Fruit fly (Drosophila melanogaster) whole organism, embryonic: ENCODE results near the gene CG17470.

Experiments
- CG1024 ChIP-seq: fragments of 200-800 bp; sonication (Bioruptor generic); IDR thresholded peaks from 2 replicates; pipeline ENCODE4 v1.3.6; 2022; ENCODE audit warnings: missing biosample characterization, missing genetic modification characterization
- CG11085 ChIP-seq: fragments of 200-800 bp; sonication (Bioruptor generic); IDR thresholded peaks from 2 replicates; pipeline ENCODE4 v1.3.6; 2022; ENCODE audit warnings: missing biosample characterization, missing genetic modification characterization
- CG14965 ChIP-seq: fragments of 200-800 bp; sonication (Bioruptor generic); optimal IDR thresholded peaks from 2 replicates; lab custom pipeline; 2016; ENCODE audit warnings: missing biosample characterization, missing genetic modification characterization, borderline replicate concordance
- CG15269 ChIP-seq: fragments of 200-800 bp; sonication (Bioruptor generic); optimal IDR thresholded peaks from 2 replicates; lab custom pipeline; 2018; ENCODE audit warnings: missing biosample characterization, mild to moderate bottlenecking, missing genetic modification characterization, moderate library complexity
- CG18619 ChIP-seq: fragments of 200-800 bp; sonication (Bioruptor generic); optimal IDR thresholded peaks from 3 replicates; lab custom pipeline; 2017; ENCODE audit warnings: missing biosample characterization, mild to moderate bottlenecking, missing genetic modification characterization
- CG18764 ChIP-seq: fragments of 200-800 bp; sonication (Bioruptor generic); optimal IDR thresholded peaks from 3 replicates; lab custom pipeline; 2016; ENCODE audit warnings: missing biosample characterization, missing genetic modification characterization
- CG2116 ChIP-seq: fragments of 200-800 bp; sonication (Bioruptor generic); optimal IDR thresholded peaks from 3 replicates; lab custom pipeline; 2018; ENCODE audit warnings: missing biosample characterization, mild to moderate bottlenecking, missing genetic modification characterization
- CG3847 ChIP-seq: fragments of 200-800 bp; sonication (Bioruptor generic); IDR thresholded peaks from 2 replicates; pipeline ENCODE4 v1.3.6; 2022; ENCODE audit warnings: missing biosample characterization, missing genetic modification characterization
- CG3995 ChIP-seq: fragments of 200-800 bp; sonication (Bioruptor generic); optimal IDR thresholded peaks from 3 replicates; lab custom pipeline; 2016; ENCODE audit warnings: missing biosample characterization, missing genetic modification characterization
- CG4617 ChIP-seq: fragments of 200-800 bp; sonication (Bioruptor generic); optimal IDR thresholded peaks from 3 replicates; lab custom pipeline; 2016; ENCODE audit warnings: missing biosample characterization, missing genetic modification characterization, borderline replicate concordance
- CG6654 ChIP-seq: fragments of 200-800 bp; sonication (Bioruptor generic); optimal IDR thresholded peaks from 2 replicates; lab custom pipeline; 2017; ENCODE audit warnings: missing biosample characterization, mild to moderate bottlenecking, missing genetic modification characterization
- CG6791 ChIP-seq: fragments of 200-800 bp; sonication (Bioruptor generic); IDR thresholded peaks from 3 replicates; pipeline ENCODE4 v1.3.6; 2022; ENCODE audit warnings: missing biosample characterization, missing genetic modification characterization; ENCODE audit not compliant: partially characterized antibody
- CG9727 ChIP-seq: fragments of 200-800 bp; sonication (Bioruptor generic); optimal IDR thresholded peaks from 3 replicates; lab custom pipeline; 2017; ENCODE audit warnings: missing biosample characterization, mild to moderate bottlenecking, missing genetic modification characterization
- Dip3 ChIP-seq: fragments of 200-800 bp; sonication (Bioruptor generic); optimal IDR thresholded peaks from 3 replicates; lab custom pipeline; 2016; ENCODE audit warnings: missing biosample characterization, missing genetic modification characterization
- E2f2 ChIP-seq: fragments of 200-800 bp; sonication (Bioruptor generic); IDR thresholded peaks from 2 replicates; pipeline ENCODE4 v1.3.6; 2022; ENCODE audit warnings: missing biosample characterization, missing genetic modification characterization
- Gug ChIP-seq: fragments of 200-800 bp; sonication (Bioruptor generic); IDR thresholded peaks from 4 replicates; pipeline ENCODE4 v1.3.6; 2022; ENCODE audit warnings: missing biosample characterization, missing genetic modification characterization
- HLH54F ChIP-seq: fragments of 200-800 bp; sonication (Bioruptor generic); optimal IDR thresholded peaks from 3 replicates; lab custom pipeline; 2016; ENCODE audit warnings: missing biosample characterization, missing genetic modification characterization
- HLHmδ ChIP-seq: fragments of 200-800 bp; sonication (Bioruptor generic); optimal IDR thresholded peaks from 2 replicates; lab custom pipeline; 2018; ENCODE audit warnings: missing biosample characterization, mild to moderate bottlenecking, missing genetic modification characterization, moderate library complexity
- Mes4 ChIP-seq: fragments of 200-800 bp; sonication (Bioruptor generic); optimal IDR thresholded peaks from 2 replicates; lab custom pipeline; 2016; ENCODE audit warnings: missing biosample characterization, missing genetic modification characterization
- Oaz ChIP-seq: fragments of 200-800 bp; sonication (Bioruptor generic); IDR thresholded peaks from 2 replicates; pipeline ENCODE4 v1.3.6; 2022; ENCODE audit warnings: missing biosample characterization, missing genetic modification characterization
- Rfx ChIP-seq: fragments of 200-800 bp; sonication (Bioruptor generic); IDR thresholded peaks from 2 replicates; pipeline ENCODE4 v1.3.6; 2022; ENCODE audit warnings: missing biosample characterization, missing genetic modification characterization
- Rx ChIP-seq: fragments of 200-800 bp; sonication (Bioruptor generic); IDR thresholded peaks from 2 replicates; pipeline ENCODE4 v1.3.6; 2022; ENCODE audit warnings: missing biosample characterization, missing genetic modification characterization
- Stat92E ChIP-seq, 3 experiments: fragments of >200 bp in 2 of 3; fragments of 200-800 bp in 1 of 3; sonication (Bioruptor generic) in 1 of 3; optimal IDR thresholded peaks; 2 replicates each; lab custom pipeline; 2017 to 2019; ENCODE audit warnings: missing biosample characterization in 3 of 3, missing genetic modification characterization in 3 of 3, mild to moderate bottlenecking in 1 of 3, moderate library complexity in 1 of 3
- Xrp1 ChIP-seq: fragments of 200-800 bp; sonication (Bioruptor generic); IDR thresholded peaks from 2 replicates; pipeline ENCODE4 v1.3.6; 2022; ENCODE audit warnings: missing biosample characterization, missing genetic modification characterization
- YL-1 ChIP-seq: fragments of 200-800 bp; sonication (Bioruptor generic); optimal IDR thresholded peaks from 3 replicates; lab custom pipeline; 2017; ENCODE audit warnings: missing biosample characterization, mild to moderate bottlenecking, missing genetic modification characterization
- abd-A ChIP-seq: fragments of 200-800 bp; sonication (Bioruptor generic); optimal IDR thresholded peaks from 3 replicates; lab custom pipeline; 2019; ENCODE audit warnings: missing biosample characterization, mild to moderate bottlenecking, missing genetic modification characterization, moderate library complexity
- ash1 ChIP-seq: fragments of 200-800 bp; sonication (Bioruptor generic); optimal IDR thresholded peaks from 2 replicates; lab custom pipeline; 2018; ENCODE audit warnings: missing biosample characterization, mild to moderate bottlenecking, missing genetic modification characterization
- bbx ChIP-seq: fragments of 200-800 bp; sonication (Bioruptor generic); IDR thresholded peaks from 2 replicates; pipeline ENCODE4 v1.3.6; 2022; ENCODE audit warnings: missing biosample characterization, missing genetic modification characterization; ENCODE audit not compliant: partially characterized antibody
- bowl ChIP-seq: fragments of 200-800 bp; sonication (Bioruptor generic); IDR thresholded peaks from 2 replicates; pipeline ENCODE4 v1.3.6; 2022; ENCODE audit warnings: missing biosample characterization, missing genetic modification characterization
- chm ChIP-seq: fragments of 200-800 bp; sonication (Bioruptor generic); IDR thresholded peaks from 2 replicates; pipeline ENCODE4 v1.3.6; 2022; ENCODE audit warnings: missing biosample characterization, missing genetic modification characterization
- chn ChIP-seq: fragments of 200-800 bp; sonication (Bioruptor generic); optimal IDR thresholded peaks from 2 replicates; lab custom pipeline; 2016; ENCODE audit warnings: missing biosample characterization, missing genetic modification characterization
- dati ChIP-seq: fragments of 200-800 bp; sonication (Bioruptor generic); IDR thresholded peaks from 2 replicates; pipeline ENCODE4 v1.3.6; 2022; ENCODE audit warnings: missing biosample characterization, missing genetic modification characterization
- dpn ChIP-seq, 2 experiments: fragments of 200-800 bp; sonication (Bioruptor generic); optimal IDR thresholded peaks; 3 replicates each; lab custom pipeline; 2016; ENCODE audit warnings: missing biosample characterization in 2 of 2, missing genetic modification characterization in 2 of 2
- dysf ChIP-seq: fragments of 200-800 bp; sonication (Bioruptor generic); IDR thresholded peaks from 3 replicates; pipeline ENCODE4 v1.3.6; 2022; ENCODE audit warnings: missing biosample characterization, missing genetic modification characterization
- eyg ChIP-seq: fragments of 200-800 bp; sonication (Bioruptor generic); optimal IDR thresholded peaks from 3 replicates; lab custom pipeline; 2016; ENCODE audit warnings: missing biosample characterization, missing genetic modification characterization
- gcm ChIP-seq: fragments of 200-800 bp; sonication (Bioruptor generic); optimal IDR thresholded peaks from 2 replicates; lab custom pipeline; 2019; ENCODE audit warnings: missing biosample characterization, mild to moderate bottlenecking, missing genetic modification characterization, moderate library complexity
- grn ChIP-seq: fragments of 200-800 bp; sonication (Bioruptor generic); optimal IDR thresholded peaks from 3 replicates; lab custom pipeline; 2017; ENCODE audit warnings: missing biosample characterization, missing genetic modification characterization
- hb ChIP-seq: fragments of 200-800 bp; sonication (Bioruptor generic); IDR thresholded peaks from 3 replicates; pipeline ENCODE4 v1.3.6; 2022; ENCODE audit warnings: missing biosample characterization, missing genetic modification characterization; ENCODE audit not compliant: partially characterized antibody
- hbn ChIP-seq: fragments of 200-800 bp; sonication (Bioruptor generic); IDR thresholded peaks from 2 replicates; pipeline ENCODE4 v1.3.6; 2022; ENCODE audit warnings: missing biosample characterization, missing genetic modification characterization; ENCODE audit not compliant: partially characterized antibody
- her ChIP-seq: fragments of 200-800 bp; sonication (Bioruptor generic); optimal IDR thresholded peaks from 2 replicates; lab custom pipeline; 2016; ENCODE audit warnings: missing biosample characterization, missing genetic modification characterization
- hth ChIP-seq: fragments of >200 bp; optimal IDR thresholded peaks from 2 replicates; lab custom pipeline; 2017; ENCODE audit warnings: inconsistent platforms
- jing ChIP-seq: fragments of 200-800 bp; sonication (Bioruptor generic); optimal IDR thresholded peaks from 2 replicates; lab custom pipeline; 2018; ENCODE audit warnings: missing biosample characterization, mild to moderate bottlenecking, missing genetic modification characterization
- kay ChIP-seq: fragments of 200-800 bp; sonication (Bioruptor generic); optimal IDR thresholded peaks from 2 replicates; lab custom pipeline; 2016; ENCODE audit warnings: missing biosample characterization, missing genetic modification characterization
- lilli ChIP-seq: fragments of 200-800 bp; sonication (Bioruptor generic); optimal IDR thresholded peaks from 3 replicates; lab custom pipeline; 2016; ENCODE audit warnings: missing biosample characterization, missing genetic modification characterization
- oc ChIP-seq: fragments of 200-800 bp; sonication (Bioruptor generic); optimal IDR thresholded peaks from 2 replicates; lab custom pipeline; 2018; ENCODE audit warnings: missing biosample characterization, mild to moderate bottlenecking, missing genetic modification characterization, moderate library complexity
- onecut ChIP-seq: fragments of 200-800 bp; sonication (Bioruptor generic); IDR thresholded peaks from 2 replicates; pipeline ENCODE4 v1.3.6; 2022; ENCODE audit warnings: missing biosample characterization, missing genetic modification characterization
- peb ChIP-seq: fragments of 200-800 bp; sonication (Bioruptor generic); IDR thresholded peaks from 2 replicates; pipeline ENCODE4 v1.3.6; 2022; ENCODE audit warnings: missing biosample characterization, missing genetic modification characterization
- sd ChIP-seq: fragments of 200-800 bp; sonication (Bioruptor generic); optimal IDR thresholded peaks from 3 replicates; lab custom pipeline; 2018; ENCODE audit warnings: missing biosample characterization, mild to moderate bottlenecking, missing genetic modification characterization, moderate library complexity
- stwl ChIP-seq: fragments of 200-800 bp; sonication (Bioruptor generic); optimal IDR thresholded peaks from 3 replicates; lab custom pipeline; 2018; ENCODE audit warnings: missing biosample characterization, mild to moderate bottlenecking, missing genetic modification characterization, moderate library complexity
- tin ChIP-seq: fragments of 200-800 bp; sonication (Bioruptor generic); optimal IDR thresholded peaks from 3 replicates; lab custom pipeline; 2016; ENCODE audit warnings: missing biosample characterization, missing genetic modification characterization
- tx ChIP-seq: fragments of 200-800 bp; sonication (Bioruptor generic); optimal IDR thresholded peaks from 2 replicates; lab custom pipeline; 2016; ENCODE audit warnings: missing biosample characterization, missing genetic modification characterization

CG17470 gene

DNA sequence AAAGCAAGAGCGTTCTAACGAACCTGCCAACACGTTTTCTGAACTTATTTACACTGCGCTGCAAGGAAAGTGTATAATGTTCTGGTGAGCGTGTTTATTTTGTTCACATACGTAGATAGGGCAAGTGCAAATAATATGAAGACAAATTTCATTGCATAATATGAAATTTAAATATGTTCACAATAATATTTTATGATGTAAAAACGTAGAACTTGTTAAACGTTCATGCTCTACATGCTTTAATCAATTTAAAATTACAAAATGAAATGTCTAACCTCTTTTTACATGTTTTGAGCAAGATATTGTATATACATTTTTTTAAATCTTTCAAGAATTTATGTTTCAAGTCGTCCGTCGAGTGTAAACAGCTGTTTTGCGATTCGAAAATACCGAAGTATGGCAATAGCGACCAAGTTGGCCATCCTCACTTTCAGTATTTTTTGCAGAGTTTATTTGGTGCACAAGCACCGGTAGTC lies 2.4 kb upstream of the CG17470 start, which contains the start of the genes phr6-4 and CG2608 (continued):
- TF ChIP-seq eyg (GFP tag; lab: Kevin White, UChicago), result peak; percentile 66
- TF ChIP-seq CG2116 (GFP tag; lab: Kevin White, UChicago), result peak; percentile 77
- no peak for TF ChIP-seq bbx
- peak; percentile 87 for TF ChIP-seq Rfx (GFP tag; lab: Robert Waterston, UW)
- peak; percentile 94 for TF ChIP-seq CG9727 (GFP tag; lab: Kevin White, UChicago)
- peak; percentile 92 for TF ChIP-seq tin
- no peak for TF ChIP-seq CG6791 (GFP tag; lab: Robert Waterston, UW)
- peak; percentile 93 for TF ChIP-seq CG18619 (GFP tag; lab: Kevin White, UChicago)
- no peak for TF ChIP-seq ash1
- TF ChIP-seq CG15269 (tag; lab: Kevin White, UChicago), result peak; percentile 94
- no peak for TF ChIP-seq oc (tag; lab: Kevin White, UChicago)
- TF ChIP-seq chm (GFP tag; lab: Robert Waterston, UW), result peak; percentile 82
- peak; percentile 81 for TF ChIP-seq E2f2 (GFP tag; lab: Robert Waterston, UW)
- TF ChIP-seq gcm (GFP tag; lab: Kevin White, UChicago), result peak; percentile 95
- peak; percentile 91 for TF ChIP-seq Xrp1 (GFP tag; lab: Robert Waterston, UW)
- no peak for TF ChIP-seq hth (lab: Kevin White, UChicago)
- peak; percentile 91 for TF ChIP-seq HLH54F
- peak; percentile 78 for TF ChIP-seq YL-1
- peak; percentile 93 for TF ChIP-seq lilli (GFP tag; lab: Kevin White, UChicago)
- peak; percentile 74 for TF ChIP-seq CG4617 (GFP tag; lab: Kevin White, UChicago)
- no peak for TF ChIP-seq HLHmδ (GFP tag; lab: Kevin White, UChicago)
- no peak for TF ChIP-seq hbn (GFP tag; lab: Robert Waterston, UW)
- TF ChIP-seq tx (GFP tag; lab: Kevin White, UChicago), result peak; percentile 81
- peak; percentile 58; the same call in 1 of the 2 replicates for TF ChIP-seq Rx
- TF ChIP-seq jing (GFP tag; lab: Kevin White, UChicago), result peak; percentile 75
- TF ChIP-seq dysf (GFP tag; lab: Robert Waterston, UW), result peak; percentile 86
- TF ChIP-seq CG1024 (GFP tag; lab: Robert Waterston, UW), result no peak; the same call in 1 of the 2 replicates
- peak; percentile 81 for TF ChIP-seq onecut (GFP tag; lab: Robert Waterston, UW)
- peak; percentile 89 for TF ChIP-seq CG3847 (GFP tag; lab: Robert Waterston, UW)
- TF ChIP-seq chn (GFP tag; lab: Kevin White, UChicago), result peak; percentile 90
- TF ChIP-seq CG11085 (GFP tag; lab: Robert Waterston, UW), result peak; percentile 77
- peak; percentile 67; the same call in 1 of the 2 replicates for TF ChIP-seq peb
- no peak for TF ChIP-seq abd-A (tag; lab: Kevin White, UChicago)
- peak; percentile 82 for TF ChIP-seq Oaz (GFP tag; lab: Robert Waterston, UW)
- peak; percentile 91 for TF ChIP-seq CG18764 (GFP tag; lab: Kevin White, UChicago)
- peak; percentile 57; the same call in 1 of the 2 replicates for TF ChIP-seq dati (GFP tag; lab: Robert Waterston, UW)
- peak; percentile 90 for TF ChIP-seq CG3995 (GFP tag; lab: Kevin White, UChicago)
- TF ChIP-seq sd (tag; lab: Kevin White, UChicago), result no peak
- peak; percentile 65 for TF ChIP-seq her (GFP tag; lab: Kevin White, UChicago)
- no peak for TF ChIP-seq hb (GFP tag; lab: Robert Waterston, UW)
- TF ChIP-seq Gug, result peak; percentile 85
- TF ChIP-seq CG14965 (GFP tag; lab: Kevin White, UChicago), result no peak
- peak; percentile 51 for TF ChIP-seq grn (GFP tag; lab: Kevin White, UChicago)
- peak in 1 of 3 experiments; percentile 80 for TF ChIP-seq Stat92E (GFP tag; optimal IDR thresholded peaks at IDR 0.05; lab: Kevin White, UChicago)
- peak; percentile 83 for TF ChIP-seq Mes4 (GFP tag; lab: Kevin White, UChicago)
- peak; percentile 76 for TF ChIP-seq CG6654 (GFP tag; lab: Kevin White, UChicago)
- peak; percentile 86 to 95 for TF ChIP-seq dpn (GFP tag; optimal IDR thresholded peaks at IDR 0.05; lab: Kevin White, UChicago)
- peak; percentile 89 for TF ChIP-seq Dip3 (GFP tag; lab: Kevin White, UChicago)
- TF ChIP-seq stwl, result peak; percentile 44
- TF ChIP-seq bowl, result peak; percentile 60; the same call in 1 of the 2 replicates
- peak; percentile 84 for TF ChIP-seq kay (GFP tag; lab: Kevin White, UChicago)
